Worm (Caenorhabditis elegans) whole organism, L1 larva: Measurements from ENCODE around the gene mpdu-1.

Experiments used
- C16A3.4 ChIP-seq: fragments of 150-350 bp; optimal IDR thresholded peaks from 2 replicates; lab custom pipeline; 2014; ENCODE audit warnings: missing biosample characterization, missing genetic modification characterization
- dsc-1 ChIP-seq: sonication (generic microtip); optimal IDR thresholded peaks from 2 replicates; lab custom pipeline; 2016; ENCODE audit warnings: mild to moderate bottlenecking, missing genetic modification characterization, missing compliant biosample characterization
- efl-1 ChIP-seq, 4 experiments: fragments of 150-350 bp; optimal IDR thresholded peaks in 3 of 4; peaks in 1 of 4; 1 replicate in 1 of 4; 2 replicates in 3 of 4; lab custom pipeline; 2014; ENCODE audit warnings: missing biosample characterization in 2 of 4, missing genetic modification characterization in 2 of 4, missing genetic modification reagents in 2 of 4
- elt-3 ChIP-seq, 6 experiments: fragments of 150-350 bp in 1 of 6; sonication (generic microtip); optimal IDR thresholded peaks; 2 replicates each; lab custom pipeline; 2017 to 2018; ENCODE audit warnings: missing biosample characterization in 6 of 6, missing genetic modification characterization in 6 of 6, inconsistent platforms in 1 of 6
- fos-1 ChIP-seq: fragments of 150-350 bp; optimal IDR thresholded peaks from 2 replicates; lab custom pipeline; 2014; ENCODE audit warnings: missing biosample characterization, missing genetic modification characterization
- grh-1 ChIP-seq: fragments of 200-800 bp; sonication (Bioruptor generic); IDR thresholded peaks from 2 replicates; pipeline ENCODE4 v1.3.6; 2022; ENCODE audit warnings: missing genetic modification reagents, missing genetic modification characterization, missing compliant biosample characterization
- jun-1 ChIP-seq: fragments of 150-350 bp; optimal IDR thresholded peaks from 2 replicates; lab custom pipeline; 2014; ENCODE audit warnings: missing biosample characterization, missing genetic modification reagents, missing genetic modification characterization
- lin-35 ChIP-seq, 2 experiments: fragments of 150-350 bp; optimal IDR thresholded peaks; 2 replicates each; lab custom pipeline; 2014; ENCODE audit warnings: missing biosample characterization in 2 of 2, missing genetic modification characterization in 2 of 2, missing genetic modification reagents in 2 of 2
- lin-39 ChIP-seq: fragments of 150-350 bp; optimal IDR thresholded peaks from 2 replicates; lab custom pipeline; 2014; ENCODE audit warnings: missing biosample characterization, missing genetic modification reagents, missing genetic modification characterization
- lir-3 ChIP-seq: sonication (generic microtip); optimal IDR thresholded peaks from 2 replicates; lab custom pipeline; 2016; ENCODE audit warnings: mild to moderate bottlenecking, missing genetic modification characterization, moderate library complexity, missing compliant biosample characterization; ENCODE audit not compliant: poor library complexity
- mef-2 ChIP-seq: fragments of 150-350 bp; optimal IDR thresholded peaks from 2 replicates; lab custom pipeline; 2014; ENCODE audit warnings: missing biosample characterization, missing genetic modification characterization
- nhr-19 ChIP-seq: fragments of 200-800 bp; sonication (Bioruptor generic); conservative IDR thresholded peaks from 2 replicates; pipeline ENCODE4 v1.3.6; 2022; ENCODE audit warnings: missing genetic modification characterization, missing compliant biosample characterization
- nhr-237 ChIP-seq: fragments of 150-350 bp; optimal IDR thresholded peaks from 2 replicates; lab custom pipeline; 2014; ENCODE audit warnings: missing biosample characterization, missing genetic modification characterization
- nhr-47 ChIP-seq: sonication (generic microtip); optimal IDR thresholded peaks from 2 replicates; lab custom pipeline; 2016; ENCODE audit warnings: mild to moderate bottlenecking, missing genetic modification characterization, moderate library complexity, missing compliant biosample characterization
- nhr-76 ChIP-seq: sonication (generic microtip); optimal IDR thresholded peaks from 2 replicates; lab custom pipeline; 2017; ENCODE audit warnings: missing biosample characterization, missing genetic modification characterization
- nhr-85 ChIP-seq: sonication (generic microtip); peaks from one replicate; lab custom pipeline; 2016; ENCODE audit warnings: missing genetic modification characterization, inconsistent platforms, missing compliant biosample characterization
- swsn-7 ChIP-seq: sonication (generic microtip); optimal IDR thresholded peaks from 2 replicates; lab custom pipeline; 2016; ENCODE audit warnings: missing genetic modification characterization, missing compliant biosample characterization
- unc-130 ChIP-seq: fragments of 150-350 bp; optimal IDR thresholded peaks from 2 replicates; lab custom pipeline; 2017; ENCODE audit warnings: missing biosample characterization, missing genetic modification characterization, inconsistent platforms
- unc-30 ChIP-seq: sonication (generic microtip); optimal IDR thresholded peaks from 2 replicates; lab custom pipeline; 2017; ENCODE audit warnings: missing biosample characterization, missing genetic modification characterization
- xbp-1 ChIP-seq: sonication (generic microtip); optimal IDR thresholded peaks from 2 replicates; lab custom pipeline; 2016; ENCODE audit warnings: missing genetic modification characterization, missing compliant biosample characterization
- ztf-11 ChIP-seq, 2 experiments: sonication (generic microtip); optimal IDR thresholded peaks; 2 replicates each; lab custom pipeline; 2016 to 2017; ENCODE audit warnings: missing genetic modification characterization in 2 of 2, missing biosample characterization in 1 of 2, missing compliant biosample characterization in 1 of 2
- ztf-4 ChIP-seq: fragments of 150-350 bp; optimal IDR thresholded peaks from 2 replicates; lab custom pipeline; 2014; ENCODE audit warnings: missing biosample characterization, missing genetic modification characterization

The mpdu-1 gene

ce11 chrV:8318135-8318534 lies 40.8 kb downstream of the mpdu-1 start, which contains the start of gene clec-219:
TSS of gene clec-219 (plus strand) at chrV:8318435.
- TF ChIP-seq ztf-4 (tag; lab: Kevin White, UChicago), result no peak
- no peak for TF ChIP-seq efl-1 (optimal IDR thresholded peaks at IDR 0.05; lab: Kevin White, UChicago)
- TF ChIP-seq efl-1 (GFP tag; optimal IDR thresholded peaks at IDR 0.05 in 1 of 2; lab: Kevin White, UChicago), result peak in 1 of 2 experiments; percentile 32
- TF ChIP-seq lin-39, result no peak
- TF ChIP-seq unc-130 (tag; lab: Kevin White, UChicago), result no peak
- no peak for TF ChIP-seq dsc-1 (tag; lab: Kevin White, UChicago)
- no peak for TF ChIP-seq nhr-19 (GFP tag; lab: Robert Waterston, UW)

- TF ChIP-seq elt-3 (tag; optimal IDR thresholded peaks at IDR 0.05; lab: Kevin White, UChicago) (no peak), unc-30 (tag; lab: Kevin White, UChicago) (no peak), swsn-7 (no peak), xbp-1 (tag; lab: Kevin White, UChicago) (no peak), nhr-76 (tag; lab: Kevin White, UChicago) (no peak), dsc-1 (tag; lab: Kevin White, UChicago) (no peak), grh-1 (no peak), C16A3.4 (tag; lab: Kevin White, UChicago) (no peak), jun-1 (no peak), fos-1 (tag; lab: Kevin White, UChicago) (no peak), nhr-85 (no peak), nhr-237 (tag; lab: Kevin White, UChicago) (no peak), lin-35 (GFP tag; optimal IDR thresholded peaks at IDR 0.05; lab: Kevin White, UChicago) (no peak), lir-3 (no peak), nhr-47 (tag; lab: Kevin White, UChicago) (no peak), ztf-11 (tag; optimal IDR thresholded peaks at IDR 0.05; lab: Kevin White, UChicago) (no peak), unc-130 (tag; lab: Kevin White, UChicago) (no peak), mef-2 (tag; lab: Kevin White, UChicago) (no peak)
These were observed 47.8 kb downstream of the mpdu-1 start, which contains the start of gene W02D7.12 for ce11 chrV:8311210-8311609. TSS of gene W02D7.12 (plus strand) at chrV:8311510.
